Worm (Caenorhabditis elegans): ENCODE data around the gene F14F7.4.

- no peak for TF ChIP-seq hnd-1 (tag; optimal IDR thresholded peaks at IDR 0.05)
- TF ChIP-seq ama-1 (optimal IDR thresholded peaks at IDR 0.05), result no peak
These were observed 33.0 kb upstream of the F14F7.4 start for ce11 chrIII:13062414-13062965.

All from whole organism, early embryonic.